Fruit fly (Drosophila melanogaster): Measurements from ENCODE around the gene Gr64c.

- no peak for TF ChIP-seq Dll (optimal IDR thresholded peaks at IDR 0.05)
- TF ChIP-seq psq (optimal IDR thresholded peaks at IDR 0.05): no peak
These were observed 31.0 kb downstream of the Gr64c start, which contains the start of gene Ugt305A1 for dm6 chr3L:4059293-4059820.

All from whole organism.